Worm (Caenorhabditis elegans) whole organism, L2 larva: Measurements from ENCODE around the gene R10D12.8.

Experiments used
- elt-1 ChIP-seq: fragments of 150-350 bp; optimal IDR thresholded peaks from 2 replicates; lab custom pipeline; 2014; ENCODE audit warnings: missing biosample characterization, missing genetic modification characterization
- nhr-10 ChIP-seq: sonication (generic microtip); optimal IDR thresholded peaks from 2 replicates; lab custom pipeline; 2017; ENCODE audit warnings: missing biosample characterization, missing genetic modification characterization
- nhr-77 ChIP-seq: fragments of 150-350 bp; optimal IDR thresholded peaks from 2 replicates; lab custom pipeline; 2014; ENCODE audit warnings: missing biosample characterization, missing genetic modification characterization
- ztf-11 ChIP-seq: sonication (generic microtip); optimal IDR thresholded peaks from 2 replicates; lab custom pipeline; 2017; ENCODE audit warnings: missing biosample characterization, missing genetic modification characterization

DNA sequence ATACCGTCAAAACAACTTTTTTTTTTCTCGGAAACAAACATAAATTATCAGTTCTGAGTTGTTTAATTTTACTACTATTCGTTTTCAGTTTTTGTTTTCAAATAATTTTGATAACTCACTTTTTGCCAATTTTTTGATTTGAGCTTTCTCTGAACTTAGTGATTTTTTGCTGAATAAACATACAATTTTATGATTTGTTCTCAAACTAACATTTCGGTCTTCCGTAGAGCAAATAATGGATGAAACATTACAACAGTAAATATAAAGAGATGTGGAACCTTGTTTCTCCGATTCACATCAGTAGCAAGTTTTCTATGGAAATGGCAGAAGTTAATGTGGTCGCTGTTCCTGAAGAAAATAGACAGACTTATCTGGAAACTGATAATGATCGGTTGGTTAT, 3.3 kb downstream of the R10D12.8 start, which contains the start of gene R10D12.7:
- TF ChIP-seq elt-1 (tag; lab: Kevin White, UChicago), result no peak
- TF ChIP-seq nhr-77 (tag; lab: Kevin White, UChicago), result no peak
- no peak for TF ChIP-seq nhr-10 (tag; lab: Kevin White, UChicago)
- TF ChIP-seq ztf-11 (tag; lab: Kevin White, UChicago), result no peak
